Fruit fly (Drosophila melanogaster): ENCODE measurements around the gene Max.

Max gene

dm6 chr3L:19225687-19226086, 38.3 kb downstream of the Max start:
- TF ChIP-seq dl (GFP tag; optimal IDR thresholded peaks at IDR 0.05; ENCODE audit: insufficient read depth in 1 of 2, partially characterized antibody in 2 of 2): no peak
- no peak for TF ChIP-seq dsf (GFP tag; optimal IDR thresholded peaks at IDR 0.05; ENCODE audit: borderline replicate concordance)
- no peak for TF ChIP-seq psq (GFP tag; optimal IDR thresholded peaks at IDR 0.05)

DNA sequence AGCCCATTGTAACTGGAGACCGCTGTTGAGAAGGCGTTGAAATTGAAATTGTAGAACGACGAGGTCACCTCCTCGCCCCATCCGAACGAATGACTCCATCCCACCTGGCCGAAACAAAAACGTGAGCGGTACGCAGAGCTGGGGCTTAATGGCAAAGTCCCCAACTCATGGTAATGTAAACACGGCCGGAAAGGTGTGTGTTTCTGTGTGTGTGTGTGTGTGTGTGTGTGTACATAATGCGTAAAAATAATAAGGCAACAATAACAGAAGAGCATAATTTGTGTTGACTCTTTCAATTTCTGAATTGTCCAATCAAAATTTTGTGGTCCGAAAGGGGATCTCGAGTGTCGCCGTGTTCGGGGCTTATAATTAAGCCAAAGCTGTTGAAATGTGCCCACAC, 42.5 kb downstream of the Max start:
- TF ChIP-seq Vsx2 (GFP tag; optimal IDR thresholded peaks at IDR 0.05; ENCODE audit: partially characterized antibody): no peak
- TF ChIP-seq CG9705 (GFP tag; optimal IDR thresholded peaks at IDR 0.05): no peak
- TF ChIP-seq h (GFP tag; optimal IDR thresholded peaks at IDR 0.05): no peak
- no peak for TF ChIP-seq GATAd (GFP tag; optimal IDR thresholded peaks at IDR 0.05)
- TF ChIP-seq OdsH (GFP tag; optimal IDR thresholded peaks at IDR 0.05): no peak
- no peak for TF ChIP-seq lola (GFP tag; optimal IDR thresholded peaks at IDR 0.05)
- TF ChIP-seq Rel (GFP tag; optimal IDR thresholded peaks at IDR 0.05): no peak
- TF ChIP-seq Rel (tag; optimal IDR thresholded peaks at IDR 0.05): no peak
- no peak for TF ChIP-seq sage (GFP tag; optimal IDR thresholded peaks at IDR 0.05)
- TF ChIP-seq CrebA (GFP tag; optimal IDR thresholded peaks at IDR 0.05; ENCODE audit: borderline replicate concordance): no peak
- no peak for TF ChIP-seq rgr (GFP tag; optimal IDR thresholded peaks at IDR 0.05)
- TF ChIP-seq Jra (GFP tag; optimal IDR thresholded peaks at IDR 0.05): no peak
- TF ChIP-seq brk (GFP tag; optimal IDR thresholded peaks at IDR 0.05): no peak
- TF ChIP-seq br (GFP tag; optimal IDR thresholded peaks at IDR 0.05): no peak
- no peak for TF ChIP-seq woc (GFP tag; optimal IDR thresholded peaks at IDR 0.05)
- no peak for TF ChIP-seq Abd-B (GFP tag; optimal IDR thresholded peaks at IDR 0.05)
- no peak for TF ChIP-seq Dif (GFP tag; optimal IDR thresholded peaks at IDR 0.05; ENCODE audit: partially characterized antibody)
- TF ChIP-seq sv (GFP tag; optimal IDR thresholded peaks at IDR 0.05): no peak

DNA sequence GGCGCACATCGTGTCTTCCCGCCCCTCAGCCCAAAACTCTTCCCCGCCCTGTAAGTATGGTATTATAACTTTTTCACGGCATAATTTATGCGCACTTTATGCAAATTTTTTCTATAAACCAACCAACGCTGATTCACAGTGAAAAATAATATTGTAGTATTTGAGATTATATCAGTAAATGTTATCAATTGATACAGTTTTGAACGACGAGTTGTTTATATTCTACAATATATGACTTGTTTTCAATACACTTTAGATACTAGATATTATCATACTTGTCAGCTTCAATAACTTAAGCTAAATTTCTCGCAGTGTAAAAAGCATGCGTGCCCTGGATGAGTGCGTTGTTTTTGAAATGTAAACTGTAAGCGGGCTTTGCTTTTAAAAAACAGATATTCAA, 47.6 kb downstream of the Max start:
- TF ChIP-seq HLH106 (tag; optimal IDR thresholded peaks at IDR 0.05) (no peak), br (GFP tag; optimal IDR thresholded peaks at IDR 0.05) (no peak), Rel (GFP tag; optimal IDR thresholded peaks at IDR 0.05) (no peak), Rel (tag; optimal IDR thresholded peaks at IDR 0.05) (no peak), OdsH (GFP tag; optimal IDR thresholded peaks at IDR 0.05) (no peak), N (GFP tag; optimal IDR thresholded peaks at IDR 0.05) (no peak), tai (GFP tag; optimal IDR thresholded peaks at IDR 0.05) (no peak), Hnf4 (GFP tag; optimal IDR thresholded peaks at IDR 0.05) (no peak)

DNA sequence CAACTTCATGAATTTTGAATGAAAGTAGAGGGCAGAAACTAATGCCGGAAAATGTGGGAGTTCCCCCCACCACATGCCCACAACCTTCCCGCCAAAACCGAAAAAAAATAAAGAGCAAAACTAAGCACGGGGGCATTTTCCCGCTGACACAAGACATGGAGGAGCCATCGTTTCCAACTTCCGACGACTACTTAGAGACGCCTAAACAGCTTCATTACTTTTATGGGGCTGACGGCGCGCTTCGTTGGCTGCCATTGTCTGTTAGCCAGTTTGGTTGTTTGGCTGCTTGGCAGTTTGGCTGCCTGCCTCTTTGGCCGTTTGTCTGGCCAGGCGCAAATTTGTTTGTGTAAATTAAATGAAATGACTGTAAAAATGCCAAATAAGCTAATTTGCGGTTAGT, 49.8 kb downstream of the Max start:
- no peak for TF ChIP-seq dsf (GFP tag; optimal IDR thresholded peaks at IDR 0.05; ENCODE audit: borderline replicate concordance)
- no peak for TF ChIP-seq CrebA (GFP tag; optimal IDR thresholded peaks at IDR 0.05; ENCODE audit: borderline replicate concordance)
- TF ChIP-seq dmrt93B (GFP tag; optimal IDR thresholded peaks at IDR 0.05): no peak
- no peak for TF ChIP-seq HLH106 (tag; optimal IDR thresholded peaks at IDR 0.05)
- TF ChIP-seq sv (GFP tag; optimal IDR thresholded peaks at IDR 0.05): no peak
